Fruit fly (Drosophila melanogaster) whole organism, prepupa: ENCODE results near the gene CG6013.

Experiments used
- Eip78C ChIP-seq: fragments of 200-800 bp; sonication (Bioruptor generic); peaks from one replicate; lab custom pipeline; 2016; ENCODE audit warnings: missing biosample characterization, missing genetic modification characterization
- OdsH ChIP-seq: fragments of 200-800 bp; sonication (Bioruptor generic); optimal IDR thresholded peaks from 3 replicates; lab custom pipeline; 2016; ENCODE audit warnings: missing biosample characterization, missing genetic modification characterization
- net ChIP-seq: fragments of 200-800 bp; sonication (Bioruptor generic); optimal IDR thresholded peaks from 3 replicates; lab custom pipeline; 2016; ENCODE audit warnings: missing biosample characterization, missing genetic modification characterization

DNA sequence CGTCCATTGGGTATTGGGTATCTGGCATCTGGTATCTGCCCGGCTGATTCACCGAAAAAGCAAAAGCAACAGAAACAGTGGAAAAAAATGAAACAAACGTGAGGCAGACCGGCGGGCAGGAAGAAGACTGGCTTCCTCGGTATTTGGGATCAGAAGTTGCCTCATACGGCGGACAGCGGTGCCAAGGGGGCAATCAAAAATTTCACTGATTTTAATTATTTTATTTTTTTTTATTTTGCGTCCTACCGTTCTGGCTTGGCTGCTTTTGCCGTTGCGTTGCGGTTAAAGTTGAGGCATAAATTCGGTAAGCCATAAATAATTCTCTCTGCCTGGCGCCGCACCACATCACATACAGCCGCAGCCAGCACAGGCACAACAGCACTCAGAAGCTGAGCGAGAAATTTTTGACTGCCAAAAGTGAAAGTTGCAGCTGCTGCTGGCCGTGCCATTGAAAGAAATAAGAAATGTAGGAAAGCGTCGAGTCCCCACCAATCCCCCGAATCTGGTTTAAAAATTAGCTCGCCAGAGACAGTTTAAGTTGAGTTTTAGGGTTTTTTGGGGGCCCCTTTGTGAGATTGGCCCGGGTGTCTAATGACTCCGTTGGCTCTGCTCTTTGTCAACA is 5.3 kb downstream of the CG6013 start:
- TF ChIP-seq OdsH (GFP tag; lab: Kevin White, UChicago) (no peak), net (GFP tag; lab: Kevin White, UChicago) (no peak), Eip78C (GFP tag; lab: Kevin White, UChicago) (no peak)
